Worm (Caenorhabditis elegans): ENCODE results near the gene mdf-2.
A peak's percentile ranks its signal among the peaks of the same experiment; 100 is the strongest.
"Not testable (repeated sequence)": the region's sequence is repeated elsewhere in the genome, so short reads cannot be mapped to it uniquely, and the experiment has no call there.

Gene mdf-2

DNA sequence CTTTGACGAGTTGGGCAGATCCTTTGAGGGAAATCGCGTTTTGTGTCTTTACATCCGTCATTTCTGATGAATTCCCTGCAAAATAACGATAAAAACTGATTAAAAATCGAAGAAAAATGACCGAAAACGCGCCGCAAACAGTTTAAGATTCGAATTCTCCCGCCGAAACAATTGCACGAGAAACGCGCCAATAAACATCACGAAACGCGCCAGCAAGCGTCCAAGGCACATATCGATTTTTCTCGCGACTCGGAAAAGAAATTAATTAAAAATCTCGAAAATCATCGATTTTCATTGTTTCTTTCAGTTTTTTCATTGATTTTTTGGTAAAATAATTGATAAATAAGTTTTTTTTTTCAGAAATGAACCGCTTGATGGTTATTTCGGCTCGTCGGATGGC lies at the start of gene mdf-2, which contains the start of gene nduv-3:
Gene mdf-2 (minus strand): TSS at position 176 of the 400 bp plus-strand sequence.
Gene nduv-3 (plus strand): TSS at position 361 of the 400 bp plus-strand sequence.
- 0 out of 2 replicates have a peak, but pooled peaks have one; percentile 40 for TF ChIP-seq flt-1 (GFP tag; IDR thresholded peaks at IDR 0.05)
- no peak for TF ChIP-seq cog-1 (tag; optimal IDR thresholded peaks at IDR 0.05)
- TF ChIP-seq T22C8.4 (GFP tag; IDR thresholded peaks at IDR 0.05), result peak; percentile 85

DNA sequence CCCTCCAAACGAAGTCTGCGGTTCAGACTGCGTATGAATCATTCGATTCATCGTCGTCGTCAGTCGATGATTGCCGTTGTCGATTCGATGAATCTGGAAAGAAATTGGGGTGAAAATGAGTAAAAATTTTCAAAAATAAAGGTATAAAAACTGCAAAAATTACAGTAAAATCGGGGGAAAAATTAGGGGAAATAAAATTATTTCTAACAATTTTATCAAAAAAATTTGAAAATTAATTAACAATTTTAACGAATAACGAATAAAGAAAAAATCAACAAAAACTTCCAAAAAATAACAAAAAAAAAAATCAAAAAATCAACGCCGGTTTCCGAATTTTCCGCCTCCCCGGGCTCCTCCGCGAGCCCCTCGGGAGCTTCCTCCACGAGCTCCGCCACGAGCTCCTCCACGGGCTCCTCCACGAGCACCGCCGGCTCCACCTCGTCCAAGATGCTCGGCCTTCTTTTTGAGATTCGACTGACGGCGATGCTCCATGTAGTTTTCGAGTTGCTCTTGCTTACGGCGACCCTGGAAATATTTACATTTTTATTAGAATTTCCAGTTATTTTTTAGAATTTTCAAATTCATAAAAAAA lies 47.9 kb upstream of the mdf-2 start, which contains the start of gene egrh-3:
Gene egrh-3 (minus strand): TSS at position 51 of the 592 bp plus-strand sequence.
- TF ChIP-seq tab-1 (GFP tag; IDR thresholded peaks at IDR 0.05) (no peak), T22C8.4 (GFP tag; IDR thresholded peaks at IDR 0.05) (no peak)

DNA sequence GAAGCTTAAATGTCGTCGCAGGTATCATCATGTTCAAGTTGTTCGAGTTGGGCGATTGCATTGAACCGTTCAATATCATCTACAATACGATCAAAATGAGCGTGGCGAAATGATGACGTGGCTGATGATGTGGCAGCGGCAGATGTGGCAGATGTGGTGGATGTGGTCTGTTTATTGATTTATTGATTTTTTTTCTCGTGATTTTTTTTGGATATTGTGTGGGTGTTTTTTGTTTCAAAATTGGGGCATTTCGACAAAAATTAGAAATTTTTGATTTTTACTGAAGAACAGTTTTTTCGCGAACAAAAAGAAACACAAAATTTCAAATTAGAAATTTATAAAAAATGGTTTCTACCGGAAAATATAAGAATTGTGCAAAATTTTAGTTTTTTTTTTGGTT lies 39.4 kb upstream of the mdf-2 start:
- no peak for TF ChIP-seq flt-1 (GFP tag; IDR thresholded peaks at IDR 0.05)
- no peak for TF ChIP-seq cog-1 (tag; optimal IDR thresholded peaks at IDR 0.05)
- peak; percentile 70 for TF ChIP-seq T22C8.4 (GFP tag; IDR thresholded peaks at IDR 0.05)

DNA sequence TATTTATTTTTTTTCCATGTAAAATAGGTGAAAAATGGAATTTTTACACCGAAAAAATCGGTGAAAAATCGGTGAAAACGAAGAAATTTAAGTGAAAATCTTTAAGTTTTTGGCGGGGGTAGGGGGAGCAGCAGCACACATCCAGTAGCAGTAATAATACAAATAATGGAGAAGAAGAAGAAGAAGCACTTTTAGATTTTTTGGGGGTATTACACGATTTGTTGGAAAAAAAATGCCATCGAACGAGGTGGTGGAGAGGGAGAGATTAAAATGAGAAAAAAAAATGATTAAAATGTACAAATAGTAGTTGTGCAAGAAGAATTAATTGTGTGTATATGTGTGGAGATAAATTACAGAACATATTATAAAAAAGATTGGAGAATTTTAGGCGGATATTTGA lies 37.2 kb upstream of the mdf-2 start:
- no peak for TF ChIP-seq ztf-23 (GFP tag; IDR thresholded peaks at IDR 0.05)
- no peak for TF ChIP-seq med-1 (GFP tag; optimal IDR thresholded peaks at IDR 0.05; ENCODE audit: insufficient read depth)
- no peak for TF ChIP-seq cog-1 (tag; optimal IDR thresholded peaks at IDR 0.05)
- no peak for TF ChIP-seq klf-2 (GFP tag; conservative IDR thresholded peaks at IDR 0.05)

DNA sequence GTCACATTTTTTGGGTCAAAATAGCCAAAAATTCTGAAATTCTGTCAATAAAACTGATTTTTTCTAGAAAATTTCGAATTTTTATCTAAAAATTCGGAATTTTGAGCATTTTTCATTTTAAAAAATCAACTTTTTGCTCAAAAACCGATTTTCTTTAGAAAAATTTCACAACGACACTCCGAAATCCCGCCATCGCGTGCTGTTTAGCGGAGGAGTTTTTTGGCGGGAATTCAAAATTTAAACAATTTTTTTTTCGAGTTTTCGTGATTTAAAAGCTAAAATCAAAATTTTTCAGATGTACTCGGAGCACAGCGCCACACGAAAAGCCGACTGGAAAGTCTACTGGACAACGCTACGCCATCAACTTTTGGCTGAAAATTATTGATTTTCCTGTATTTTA lies 36.8 kb upstream of the mdf-2 start:
- no peak for TF ChIP-seq cog-1 (tag; optimal IDR thresholded peaks at IDR 0.05)
- no peak for TF ChIP-seq klf-2 (GFP tag; conservative IDR thresholded peaks at IDR 0.05)

DNA sequence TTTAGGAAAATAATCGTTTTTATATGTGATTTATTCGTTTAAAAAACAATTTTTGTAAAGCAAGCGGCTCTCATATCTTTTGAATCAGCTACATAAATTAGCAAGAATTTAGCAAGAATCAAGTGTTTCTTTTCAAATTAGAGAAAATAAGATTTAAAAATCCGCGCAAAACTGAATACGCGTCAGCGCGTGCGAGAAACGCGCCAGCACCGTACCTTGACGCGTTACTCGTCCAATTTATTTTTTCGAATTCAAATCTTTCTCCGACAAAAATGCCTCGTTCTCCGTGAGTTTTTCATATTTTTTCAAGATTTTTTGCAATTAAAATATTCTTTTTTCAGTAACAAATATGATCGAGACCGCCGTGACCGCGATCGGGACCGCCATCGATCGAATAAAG lies 35.4 kb upstream of the mdf-2 start, which contains the start of gene Y94H6A.3:
Gene Y94H6A.3 (plus strand): TSS at position 232 of the 400 bp plus-strand sequence.
- TF ChIP-seq ref-1 (GFP tag; conservative IDR thresholded peaks at IDR 0.05) (no peak), ztf-23 (GFP tag; IDR thresholded peaks at IDR 0.05) (0 out of 2 replicates have a peak, but pooled peaks have one; percentile 54), ztf-29 (GFP tag; IDR thresholded peaks at IDR 0.05) (no peak), T22C8.4 (GFP tag; IDR thresholded peaks at IDR 0.05) (no peak), cog-1 (tag; optimal IDR thresholded peaks at IDR 0.05) (no peak), klf-2 (GFP tag; conservative IDR thresholded peaks at IDR 0.05) (no peak), flt-1 (GFP tag; IDR thresholded peaks at IDR 0.05) (no peak; the same call in 1 of the 2 replicates)

DNA sequence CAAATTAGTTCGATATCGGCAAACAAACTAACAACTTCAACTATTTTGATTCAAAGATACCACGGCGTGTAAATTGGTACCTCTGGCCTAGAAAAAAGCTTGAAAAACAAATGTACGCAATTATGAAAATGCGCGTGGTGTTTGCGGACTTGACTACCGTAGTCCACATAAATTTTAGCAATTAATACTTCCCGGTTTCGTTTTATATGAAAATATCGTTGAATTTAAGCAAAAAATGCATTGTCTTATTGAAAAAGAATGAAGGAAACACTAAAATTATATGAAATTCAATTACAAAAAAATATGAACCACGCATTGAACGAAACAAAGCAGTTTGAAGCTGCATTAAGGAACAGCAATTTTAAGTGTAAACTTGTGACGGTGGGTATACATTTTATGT lies 34.0 kb upstream of the mdf-2 start, which contains the start of gene gpx-4:
Gene gpx-4 (minus strand): TSS at position 101 of the 400 bp plus-strand sequence.
- TF ChIP-seq ztf-29 (GFP tag; IDR thresholded peaks at IDR 0.05); ref-1 (GFP tag; conservative IDR thresholded peaks at IDR 0.05); med-1 (GFP tag; optimal IDR thresholded peaks at IDR 0.05; ENCODE audit: insufficient read depth): not testable (repeated sequence)

DNA sequence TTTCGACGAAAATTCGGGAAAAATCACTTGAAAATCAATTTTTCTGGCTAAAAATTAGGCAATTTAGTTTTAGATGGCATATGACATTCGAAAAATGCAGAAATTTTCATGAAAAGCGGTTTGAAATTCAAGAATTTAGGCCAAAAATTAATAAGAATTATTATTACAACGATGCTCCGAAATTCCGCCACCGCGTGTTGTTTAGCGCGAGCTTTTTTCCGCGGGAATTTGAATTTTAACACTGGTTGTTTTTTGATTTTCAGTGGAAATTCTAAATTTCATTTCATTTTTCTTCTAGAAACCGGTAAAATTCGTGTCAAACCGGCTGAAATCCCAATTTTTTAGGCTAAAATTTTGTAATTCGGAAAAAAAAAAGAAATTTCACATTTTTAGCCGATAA lies 29.7 kb upstream of the mdf-2 start:
- TF ChIP-seq ref-1 (GFP tag; conservative IDR thresholded peaks at IDR 0.05) (no peak), ztf-23 (GFP tag; IDR thresholded peaks at IDR 0.05) (no peak), tab-1 (GFP tag; IDR thresholded peaks at IDR 0.05) (no peak), flt-1 (GFP tag; IDR thresholded peaks at IDR 0.05) (no peak), T22C8.4 (GFP tag; IDR thresholded peaks at IDR 0.05) (no peak), ztf-29 (GFP tag; IDR thresholded peaks at IDR 0.05) (no peak), klf-2 (GFP tag; conservative IDR thresholded peaks at IDR 0.05) (no peak), cog-1 (tag; optimal IDR thresholded peaks at IDR 0.05) (no peak), med-1 (GFP tag; optimal IDR thresholded peaks at IDR 0.05; ENCODE audit: insufficient read depth) (no peak)

DNA sequence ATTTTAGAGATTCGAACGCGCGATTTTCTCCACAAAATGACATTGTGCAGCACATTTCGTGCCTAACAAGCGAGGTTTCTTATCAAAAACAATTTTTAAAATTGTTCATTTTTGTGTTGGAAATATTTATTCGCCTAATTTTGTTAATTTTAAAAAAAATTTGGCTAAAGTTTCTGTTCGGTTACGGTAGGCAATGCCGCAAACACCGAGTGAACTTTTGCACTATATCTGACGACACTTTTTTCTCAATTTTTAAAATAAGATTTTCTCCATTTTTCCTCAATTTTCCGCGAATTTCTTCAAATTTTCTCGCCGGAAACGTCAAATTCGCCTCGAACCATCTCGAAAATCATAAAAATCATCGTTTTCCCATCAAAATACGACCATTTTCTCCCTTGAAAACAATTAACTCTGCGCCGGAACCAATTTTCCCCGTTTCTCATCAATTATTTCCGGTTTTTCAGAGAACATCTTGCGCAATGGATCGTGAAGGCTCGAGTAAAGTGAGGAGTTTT lies 25.7 kb upstream of the mdf-2 start, which contains the start of gene Y69A2AR.1:
Gene Y69A2AR.1 (plus strand): TSS at position 465 of the 515 bp plus-strand sequence.
- TF ChIP-seq ztf-29 (GFP tag; IDR thresholded peaks at IDR 0.05) (no peak), flt-1 (GFP tag; IDR thresholded peaks at IDR 0.05) (no peak), tab-1 (GFP tag; IDR thresholded peaks at IDR 0.05) (no peak), cog-1 (tag; optimal IDR thresholded peaks at IDR 0.05) (no peak), T22C8.4 (GFP tag; IDR thresholded peaks at IDR 0.05) (no peak), ztf-23 (GFP tag; IDR thresholded peaks at IDR 0.05) (no peak), med-1 (GFP tag; optimal IDR thresholded peaks at IDR 0.05; ENCODE audit: insufficient read depth) (no peak), klf-2 (GFP tag; conservative IDR thresholded peaks at IDR 0.05) (no peak), ref-1 (GFP tag; conservative IDR thresholded peaks at IDR 0.05) (no peak)

DNA sequence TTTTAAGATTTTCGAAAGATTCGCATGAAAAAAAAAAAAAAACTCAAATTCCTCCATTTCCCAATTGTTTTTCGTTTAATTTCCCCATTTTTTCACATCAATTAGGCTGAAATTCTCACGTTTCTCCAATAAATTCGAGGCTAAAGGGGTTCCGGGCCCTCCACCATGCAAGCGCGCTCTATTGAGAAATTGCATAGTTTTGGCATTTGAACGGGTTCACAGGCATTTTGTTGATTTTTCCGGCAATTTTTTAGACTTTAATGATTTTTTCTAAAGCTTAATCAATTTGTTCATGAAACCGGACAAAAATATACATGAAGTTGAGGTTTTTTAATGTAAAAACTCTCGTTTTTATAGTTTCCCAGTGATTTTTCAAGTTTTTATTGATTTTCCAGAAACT lies 25.2 kb upstream of the mdf-2 start:
- TF ChIP-seq ref-1 (GFP tag; conservative IDR thresholded peaks at IDR 0.05) (no peak), med-1 (GFP tag; optimal IDR thresholded peaks at IDR 0.05; ENCODE audit: insufficient read depth) (no peak), ztf-23 (GFP tag; IDR thresholded peaks at IDR 0.05) (peak; percentile 42; the same call in 1 of the 2 replicates)

DNA sequence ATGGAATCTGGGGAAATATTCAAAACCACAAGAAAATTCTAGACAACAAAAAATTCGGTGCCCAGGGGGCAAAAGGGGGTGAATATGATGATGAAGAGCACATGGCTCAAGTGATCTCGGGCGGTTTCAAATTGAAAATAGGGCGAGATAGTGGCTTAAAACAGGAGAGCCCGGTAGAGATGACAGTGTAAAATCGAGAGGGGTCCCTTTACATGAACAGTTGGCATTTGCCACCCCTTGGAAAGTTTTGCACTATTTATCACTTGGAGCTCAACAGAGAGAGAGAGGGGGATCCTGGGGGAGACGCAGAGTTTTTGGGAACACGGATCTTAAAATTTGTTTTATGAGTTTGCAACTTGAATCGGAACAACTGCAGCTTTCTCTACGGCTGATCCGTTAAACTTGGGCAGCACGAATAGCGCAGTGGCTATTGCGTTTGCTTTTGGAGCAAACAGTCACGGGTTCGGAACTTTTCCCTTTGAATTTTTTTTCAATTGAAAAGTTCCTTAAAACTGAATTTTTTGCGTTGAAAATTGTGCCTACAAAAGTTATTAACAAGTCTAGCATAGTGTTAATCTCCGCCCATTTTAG lies 24.6 kb upstream of the mdf-2 start:
- TF ChIP-seq ztf-29 (GFP tag; IDR thresholded peaks at IDR 0.05) (no peak), med-1 (GFP tag; optimal IDR thresholded peaks at IDR 0.05; ENCODE audit: insufficient read depth) (no peak), flt-1 (GFP tag; IDR thresholded peaks at IDR 0.05) (no peak), ztf-23 (GFP tag; IDR thresholded peaks at IDR 0.05) (no peak), ref-1 (GFP tag; conservative IDR thresholded peaks at IDR 0.05) (no peak), tab-1 (GFP tag; IDR thresholded peaks at IDR 0.05) (no peak), cog-1 (tag; optimal IDR thresholded peaks at IDR 0.05) (no peak), T22C8.4 (GFP tag; IDR thresholded peaks at IDR 0.05) (no peak), klf-2 (GFP tag; conservative IDR thresholded peaks at IDR 0.05) (no peak)
